Fruit fly (Drosophila melanogaster): ENCODE data around the gene CG42464.

DNA sequence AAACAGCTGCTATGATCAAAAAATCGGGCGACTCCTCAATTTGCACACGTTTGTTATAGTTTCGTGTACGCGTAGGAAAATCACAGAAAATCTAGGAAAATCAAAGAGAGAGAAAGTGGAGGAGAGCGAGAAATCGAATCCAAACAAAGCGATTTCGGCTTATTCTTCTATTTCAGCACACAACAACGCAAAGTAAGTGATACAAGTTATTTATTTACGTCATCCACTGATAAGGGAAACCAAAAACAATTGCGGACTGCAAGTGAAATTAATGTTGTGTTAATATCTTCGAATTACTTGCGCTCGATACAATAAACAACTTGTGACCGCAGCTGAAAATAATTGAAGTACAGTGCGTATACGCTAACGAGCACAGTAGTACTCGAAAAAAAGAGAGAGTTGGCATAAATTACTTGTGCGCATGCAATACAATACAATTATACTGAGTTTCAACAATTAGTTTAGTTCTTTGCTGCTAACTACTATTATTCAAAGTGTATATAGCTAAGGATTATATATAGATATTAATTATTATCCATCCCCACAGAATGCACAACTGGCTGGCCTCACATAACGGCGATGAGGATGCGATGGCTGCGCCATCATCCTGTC, 14.4 kb downstream of the CG42464 start:
- TF ChIP-seq maf-S (GFP tag; optimal IDR thresholded peaks at IDR 0.05) (no peak), CG11398 (GFP tag; optimal IDR thresholded peaks at IDR 0.05) (no peak), Ssrp (tag; optimal IDR thresholded peaks at IDR 0.05) (no peak), pfk (GFP tag; optimal IDR thresholded peaks at IDR 0.05) (no peak), Gug (GFP tag; IDR thresholded peaks at IDR 0.05) (no peak), NK7.1 (GFP tag; optimal IDR thresholded peaks at IDR 0.05) (no peak), CG8089 (GFP tag; optimal IDR thresholded peaks at IDR 0.05) (no peak), CHES-1-like (GFP tag; optimal IDR thresholded peaks at IDR 0.05) (no peak), CG9876 (GFP tag; optimal IDR thresholded peaks at IDR 0.05) (no peak)

All from whole organism, embryonic.